Fruit fly (Drosophila melanogaster): ENCODE results near the gene CG42594.

Gene CG42594

DNA sequence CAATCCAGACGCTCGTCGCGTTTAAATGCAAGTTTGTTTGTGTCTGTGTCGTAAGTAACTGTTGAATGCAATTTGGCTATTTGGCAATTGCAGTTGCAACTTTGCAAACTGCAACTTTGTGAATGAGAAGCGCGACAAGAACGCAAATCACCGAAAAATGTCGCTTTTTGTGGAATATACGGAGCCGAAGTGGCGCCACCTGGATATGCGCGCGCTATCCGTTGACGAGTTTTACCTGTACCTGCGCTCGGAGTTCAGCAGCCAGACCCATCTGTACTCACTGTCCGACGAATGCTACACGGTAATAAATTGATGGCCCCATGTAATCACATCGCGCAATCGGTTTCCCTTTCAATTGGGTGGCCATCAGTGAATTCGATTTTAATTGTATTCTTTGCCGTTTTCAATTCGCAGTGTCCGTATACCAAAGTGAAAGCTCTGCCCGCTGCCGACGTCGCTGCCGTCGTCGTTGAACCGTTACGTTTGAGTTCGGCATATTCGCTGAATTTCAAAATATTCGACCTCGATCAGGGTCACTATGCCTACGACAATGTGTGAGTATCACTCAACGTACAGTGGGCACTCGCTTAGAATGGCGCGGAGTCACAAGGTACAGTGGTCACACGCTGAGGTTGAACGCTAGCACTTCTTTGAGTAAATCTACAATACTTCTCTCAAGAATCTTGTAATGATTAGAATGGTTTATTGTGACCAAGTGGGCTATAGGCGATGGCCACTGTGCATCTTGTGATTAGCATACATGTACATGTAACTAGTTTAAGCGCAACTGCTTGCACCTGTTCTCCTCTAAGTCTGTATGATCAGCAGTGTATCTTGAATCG lies 78.6 kb downstream of the CG42594 start (continued):
- peak; percentile 34 for TF ChIP-seq Ets97D (GFP tag; optimal IDR thresholded peaks at IDR 0.05)
- no peak for TF ChIP-seq B-H2 (GFP tag; optimal IDR thresholded peaks at IDR 0.05)
- TF ChIP-seq CG8388 (GFP tag; optimal IDR thresholded peaks at IDR 0.05) = peak; percentile 58
- TF ChIP-seq cad (GFP tag; optimal IDR thresholded peaks at IDR 0.05) = no peak
- peak; percentile 63 for TF ChIP-seq CG7987 (GFP tag; optimal IDR thresholded peaks at IDR 0.05)
- peak; percentile 71 for TF ChIP-seq CG5245 (GFP tag; optimal IDR thresholded peaks at IDR 0.05)
- TF ChIP-seq CG7839 (tag; optimal IDR thresholded peaks at IDR 0.05) = peak; percentile 85
- no peak for TF ChIP-seq unc-4 (GFP tag; IDR thresholded peaks at IDR 0.05; ENCODE audit: partially characterized antibody)
- peak; percentile 71 for TF ChIP-seq phol (tag; optimal IDR thresholded peaks at IDR 0.05)
- TF ChIP-seq br (optimal IDR thresholded peaks at IDR 0.05) = no peak
- no peak for TF ChIP-seq Kr (GFP tag; optimal IDR thresholded peaks at IDR 0.05)
- peak; percentile 44 for TF ChIP-seq CG5180 (GFP tag; optimal IDR thresholded peaks at IDR 0.05)
- TF ChIP-seq GATAe (GFP tag; conservative IDR thresholded peaks at IDR 0.05) = peak; percentile 34; the same call in 1 of the 2 replicates
- peak; percentile 89 for TF ChIP-seq ttk (GFP tag; IDR thresholded peaks at IDR 0.05)
- TF ChIP-seq CG34224 (GFP tag; IDR thresholded peaks at IDR 0.05; ENCODE audit: partially characterized antibody) = no peak
- TF ChIP-seq CG8924 (tag; optimal IDR thresholded peaks at IDR 0.05) = peak; percentile 72
- TF ChIP-seq maf-S (GFP tag; optimal IDR thresholded peaks at IDR 0.05) = peak; percentile 64
- TF ChIP-seq CG17385 (GFP tag; optimal IDR thresholded peaks at IDR 0.05) = peak; percentile 71
- TF ChIP-seq CG11456 (GFP tag; IDR thresholded peaks at IDR 0.05) = peak; percentile 94
- peak; percentile 48 for TF ChIP-seq dan (GFP tag; IDR thresholded peaks at IDR 0.05)
- no peak for TF ChIP-seq Lhr (GFP tag; optimal IDR thresholded peaks at IDR 0.05)
- peak; percentile 63 for TF ChIP-seq CG18262 (tag; optimal IDR thresholded peaks at IDR 0.05)
- peak; percentile 65 for TF ChIP-seq cato (GFP tag; optimal IDR thresholded peaks at IDR 0.05; ENCODE audit: borderline replicate concordance)
- no peak for TF ChIP-seq CG6765 (GFP tag; optimal IDR thresholded peaks at IDR 0.05)
- TF ChIP-seq scrt (GFP tag; optimal IDR thresholded peaks at IDR 0.05) = peak; percentile 56
- TF ChIP-seq CG10366 (GFP tag; IDR thresholded peaks at IDR 0.05) = peak; percentile 88
- TF ChIP-seq her (GFP tag; optimal IDR thresholded peaks at IDR 0.05) = peak; percentile 88
- no peak for TF ChIP-seq yki (optimal IDR thresholded peaks at IDR 0.05)
- TF ChIP-seq Asciz (GFP tag; optimal IDR thresholded peaks at IDR 0.05) = no peak
- TF ChIP-seq h (optimal IDR thresholded peaks at IDR 0.05) = no peak
- TF ChIP-seq CG15696 (tag; optimal IDR thresholded peaks at IDR 0.05) = peak; percentile 7
- peak; percentile 52 for TF ChIP-seq CG13123 (GFP tag; optimal IDR thresholded peaks at IDR 0.05)
- peak; percentile 49; the same call in 1 of the 2 replicates for TF ChIP-seq aop (GFP tag; IDR thresholded peaks at IDR 0.05)
- peak; percentile 72 for TF ChIP-seq slp2 (GFP tag; optimal IDR thresholded peaks at IDR 0.05)
- TF ChIP-seq TFAM (GFP tag; optimal IDR thresholded peaks at IDR 0.05) = no peak
- peak; percentile 81 for TF ChIP-seq HHEX (GFP tag; optimal IDR thresholded peaks at IDR 0.05)
- TF ChIP-seq Opbp (GFP tag; IDR thresholded peaks at IDR 0.05; ENCODE audit: partially characterized antibody) = no peak
- no peak for TF ChIP-seq eve (GFP tag; optimal IDR thresholded peaks at IDR 0.05)
- peak; percentile 87 for TF ChIP-seq CG3847 (GFP tag; IDR thresholded peaks at IDR 0.05)
- peak; percentile 75 for TF ChIP-seq Dip2 (GFP tag; IDR thresholded peaks at IDR 0.05)
- TF ChIP-seq pan (optimal IDR thresholded peaks at IDR 0.05) = no peak
- TF ChIP-seq pan (GFP tag; optimal IDR thresholded peaks at IDR 0.05 in 1 of 2, IDR thresholded peaks at IDR 0.05 in 1 of 2) = peak in 1 of 2 experiments; percentile 92
- TF ChIP-seq sug (tag; optimal IDR thresholded peaks at IDR 0.05) = peak; percentile 8
- TF ChIP-seq CG11696 (GFP tag; IDR thresholded peaks at IDR 0.05) = peak; percentile 77
- TF ChIP-seq Max (GFP tag; optimal IDR thresholded peaks at IDR 0.05) = peak; percentile 60
- TF ChIP-seq CG12299 (tag; optimal IDR thresholded peaks at IDR 0.05) = peak; percentile 36
- TF ChIP-seq corto (GFP tag; optimal IDR thresholded peaks at IDR 0.05) = no peak
- peak; percentile 96 for TF ChIP-seq CG32772 (GFP tag; IDR thresholded peaks at IDR 0.05)
- peak; percentile 93 for TF ChIP-seq Antp (GFP tag; optimal IDR thresholded peaks at IDR 0.05)
- TF ChIP-seq Mes4 (GFP tag; optimal IDR thresholded peaks at IDR 0.05) = peak; percentile 51

Data from whole organism, embryonic.